Worm (Caenorhabditis elegans): ENCODE results near the gene sdz-21.

Gene sdz-21

ce11 chrIII:5705228-5705888 lies 48.5 kb upstream of the sdz-21 start, which contains the start of gene swp-1:
Gene swp-1, minus strand, starts transcription at chrIII:5705525.
- peak; percentile 74 for TF ChIP-seq lin-26 (GFP tag; IDR thresholded peaks at IDR 0.05)
- peak; percentile 57 for TF ChIP-seq snpc-1.1 (tag; optimal IDR thresholded peaks at IDR 0.05; ENCODE audit: insufficient read depth)
- no peak for TF ChIP-seq lag-1 (GFP tag; IDR thresholded peaks at IDR 0.05)
- no peak for TF ChIP-seq ceh-91 (GFP tag; IDR thresholded peaks at IDR 0.05)
- TF ChIP-seq lin-35 (GFP tag; optimal IDR thresholded peaks at IDR 0.05), result peak in 1 of 3 experiments; percentile 10
- no peak for TF ChIP-seq ama-1 (optimal IDR thresholded peaks at IDR 0.05)
- TF ChIP-seq ama-1 (GFP tag; optimal IDR thresholded peaks at IDR 0.05), result no peak
- no peak for TF ChIP-seq him-1 (tag; optimal IDR thresholded peaks at IDR 0.05)
- no peak for TF ChIP-seq ceh-79 (tag; optimal IDR thresholded peaks at IDR 0.05)
- TF ChIP-seq Y53F4B.3 (GFP tag; IDR thresholded peaks at IDR 0.05), result no peak
- TF ChIP-seq let-526 (GFP tag; IDR thresholded peaks at IDR 0.05), result no peak
- no peak for TF ChIP-seq D2030.7 (GFP tag; IDR thresholded peaks at IDR 0.05)
- TF ChIP-seq mes-4 (tag; optimal IDR thresholded peaks at IDR 0.05), result no peak
- no peak for TF ChIP-seq rpc-1 (optimal IDR thresholded peaks at IDR 0.05)
- no peak for TF ChIP-seq rpc-1 (tag; optimal IDR thresholded peaks at IDR 0.05)
- no peak for TF ChIP-seq ztf-26 (tag; optimal IDR thresholded peaks at IDR 0.05)
- TF ChIP-seq ceh-100 (GFP tag; IDR thresholded peaks at IDR 0.05), result peak; percentile 16; the same call in 1 of the 2 replicates
- peak; percentile 19 for TF ChIP-seq efl-1 (GFP tag; optimal IDR thresholded peaks at IDR 0.05)
- no peak for TF ChIP-seq chd-7 (tag; optimal IDR thresholded peaks at IDR 0.05)
- TF ChIP-seq ztf-18 (tag; optimal IDR thresholded peaks at IDR 0.05), result peak; percentile 21
- no peak for TF ChIP-seq snpc-3.4 (tag; optimal IDR thresholded peaks at IDR 0.05)
- no peak for TF ChIP-seq bed-2 (GFP tag; IDR thresholded peaks at IDR 0.05)
- no peak for TF ChIP-seq sea-2 (GFP tag; IDR thresholded peaks at IDR 0.05)
- no peak for TF ChIP-seq lin-40 (tag; optimal IDR thresholded peaks at IDR 0.05)
- no peak for TF ChIP-seq mcd-1 (GFP tag; IDR thresholded peaks at IDR 0.05)
- peak; percentile 46 for TF ChIP-seq F33H1.4 (GFP tag; IDR thresholded peaks at IDR 0.05)
- TF ChIP-seq madf-3 (GFP tag; IDR thresholded peaks at IDR 0.05), result peak; percentile 66; the same call in 1 of the 2 replicates
- peak; percentile 46 for TF ChIP-seq athp-1 (tag; optimal IDR thresholded peaks at IDR 0.05)
- TF ChIP-seq ets-4 (GFP tag; optimal IDR thresholded peaks at IDR 0.05), result no peak
- no peak for TF ChIP-seq ccch-3 (GFP tag; optimal IDR thresholded peaks at IDR 0.05)
- TF ChIP-seq nhr-179 (tag; optimal IDR thresholded peaks at IDR 0.05), result no peak
- TF ChIP-seq egl-44 (GFP tag; IDR thresholded peaks at IDR 0.05), result 0 out of 2 replicates have a peak, but pooled peaks have one; percentile 24
- TF ChIP-seq hsf-1 (GFP tag; IDR thresholded peaks at IDR 0.05), result peak; percentile 60
- peak; percentile 65 for TF ChIP-seq lin-54 (GFP tag; optimal IDR thresholded peaks at IDR 0.05)
- no peak for TF ChIP-seq K11D2.4 (GFP tag; IDR thresholded peaks at IDR 0.05)
- no peak for TF ChIP-seq dpl-1 (GFP tag; optimal IDR thresholded peaks at IDR 0.05)
- TF ChIP-seq madf-8 (GFP tag; conservative IDR thresholded peaks at IDR 0.05), result no peak
- no peak for TF ChIP-seq F22D6.2 (tag; optimal IDR thresholded peaks at IDR 0.05)
- TF ChIP-seq T26A5.8 (tag; optimal IDR thresholded peaks at IDR 0.05), result no peak
- TF ChIP-seq somi-1 (GFP tag; optimal IDR thresholded peaks at IDR 0.05), result no peak
- no peak for TF ChIP-seq ceh-27 (GFP tag; optimal IDR thresholded peaks at IDR 0.05)
- TF ChIP-seq hrde-1 (tag; optimal IDR thresholded peaks at IDR 0.05; ENCODE audit: borderline replicate concordance), result peak; percentile 12
- TF ChIP-seq madf-6 (GFP tag; IDR thresholded peaks at IDR 0.05), result peak; percentile 78
- TF ChIP-seq aptf-2 (GFP tag; conservative IDR thresholded peaks at IDR 0.05), result no peak
- TF ChIP-seq nfyb-1 (GFP tag; IDR thresholded peaks at IDR 0.05), result no peak
- no peak for TF ChIP-seq lsy-27 (tag; optimal IDR thresholded peaks at IDR 0.05; ENCODE audit: borderline replicate concordance, insufficient read depth)
- no peak for TF ChIP-seq nhr-27 (tag; optimal IDR thresholded peaks at IDR 0.05)
- no peak for TF ChIP-seq F57A8.1 (GFP tag; optimal IDR thresholded peaks at IDR 0.05)
- TF ChIP-seq mel-28 (tag; optimal IDR thresholded peaks at IDR 0.05; ENCODE audit: borderline replicate concordance), result no peak
